Worm (Caenorhabditis elegans) whole organism, mixed stage, embryonic: ENCODE measurements around the gene T21H3.1.

ENCODE experiments used
- M03D4.4 ChIP-seq: sonication (generic microtip); optimal IDR thresholded peaks from 2 replicates; lab custom pipeline; 2017; ENCODE audit warnings: mild to moderate bottlenecking, missing genetic modification characterization, missing compliant biosample characterization
- bed-3 ChIP-seq: fragments of 200-800 bp; sonication (Bioruptor generic); optimal IDR thresholded peaks from 3 replicates; lab custom pipeline; 2018; ENCODE audit warnings: mild to moderate bottlenecking, missing genetic modification characterization, moderate library complexity, missing compliant biosample characterization
- blmp-1 ChIP-seq: fragments of 150-350 bp; optimal IDR thresholded peaks from 2 replicates; lab custom pipeline; 2014; ENCODE audit warnings: missing biosample characterization, missing genetic modification characterization
- ceh-39 ChIP-seq: fragments of 150-350 bp; optimal IDR thresholded peaks from 2 replicates; lab custom pipeline; 2014; ENCODE audit warnings: missing biosample characterization, missing genetic modification characterization
- ceh-43 ChIP-seq: fragments of 200-800 bp; sonication (Bioruptor generic); optimal IDR thresholded peaks from 2 replicates; lab custom pipeline; 2018; ENCODE audit warnings: mild to moderate bottlenecking, missing genetic modification characterization, moderate library complexity, missing compliant biosample characterization
- ceh-83 ChIP-seq: fragments of 200-800 bp; sonication (Bioruptor generic); optimal IDR thresholded peaks from 2 replicates; lab custom pipeline; 2018; ENCODE audit warnings: mild to moderate bottlenecking, missing genetic modification characterization, missing compliant biosample characterization
- ces-1 ChIP-seq: fragments of 150-350 bp; optimal IDR thresholded peaks from 2 replicates; lab custom pipeline; 2014; ENCODE audit warnings: missing biosample characterization, missing genetic modification reagents, missing genetic modification characterization
- cnd-1 ChIP-seq: fragments of 200-800 bp; sonication (Bioruptor generic); optimal IDR thresholded peaks from 2 replicates; lab custom pipeline; 2018; ENCODE audit warnings: mild to moderate bottlenecking, missing genetic modification characterization, missing compliant biosample characterization
- drap-1 ChIP-seq: fragments of 200-800 bp; sonication (Bioruptor generic); optimal IDR thresholded peaks from 3 replicates; lab custom pipeline; 2018; ENCODE audit warnings: mild to moderate bottlenecking, missing genetic modification characterization, missing compliant biosample characterization
- elt-1 ChIP-seq: sonication (generic microtip); optimal IDR thresholded peaks from 2 replicates; lab custom pipeline; 2017; ENCODE audit warnings: missing genetic modification characterization, mild to moderate bottlenecking, missing compliant biosample characterization, antibody characterized with exemption, moderate library complexity, borderline replicate concordance; ENCODE audit not compliant: insufficient read depth
- elt-3 ChIP-seq: fragments of 150-350 bp; optimal IDR thresholded peaks from 2 replicates; lab custom pipeline; 2014; ENCODE audit warnings: missing biosample characterization, missing genetic modification characterization
- flh-1 ChIP-seq: fragments of 200-800 bp; sonication (Bioruptor generic); optimal IDR thresholded peaks from 2 replicates; lab custom pipeline; 2018; ENCODE audit warnings: mild to moderate bottlenecking, missing genetic modification characterization, moderate library complexity, missing compliant biosample characterization
- hlh-1 ChIP-seq: fragments of 150-350 bp; optimal IDR thresholded peaks from 2 replicates; lab custom pipeline; 2014; ENCODE audit warnings: missing biosample characterization, missing genetic modification reagents, missing genetic modification characterization
- lin-13 ChIP-seq: fragments of 150-350 bp; optimal IDR thresholded peaks from 2 replicates; lab custom pipeline; 2014; ENCODE audit warnings: missing biosample characterization, missing genetic modification characterization
- lsy-2 ChIP-seq: fragments of 150-350 bp; optimal IDR thresholded peaks from 2 replicates; lab custom pipeline; 2014; ENCODE audit warnings: missing biosample characterization, missing genetic modification characterization
- mab-5 ChIP-seq: fragments of 150-350 bp; optimal IDR thresholded peaks from 2 replicates; lab custom pipeline; 2014; ENCODE audit warnings: missing biosample characterization, missing genetic modification characterization
- mep-1 ChIP-seq: fragments of 150-350 bp; optimal IDR thresholded peaks from 2 replicates; lab custom pipeline; 2017; ENCODE audit warnings: missing biosample characterization, missing genetic modification reagents, missing genetic modification characterization, inconsistent platforms
- mls-2 ChIP-seq: sonication (generic microtip); optimal IDR thresholded peaks from 2 replicates; lab custom pipeline; 2016; ENCODE audit warnings: mild to moderate bottlenecking, missing genetic modification characterization, moderate library complexity, missing compliant biosample characterization
- nhr-12 ChIP-seq: fragments of 150-350 bp; optimal IDR thresholded peaks from 2 replicates; lab custom pipeline; 2014; ENCODE audit warnings: missing biosample characterization, missing genetic modification characterization
- nhr-2 ChIP-seq: fragments of 150-350 bp; optimal IDR thresholded peaks from 2 replicates; lab custom pipeline; 2014; ENCODE audit warnings: missing biosample characterization, missing genetic modification characterization
- nhr-237 ChIP-seq: fragments of 150-350 bp; optimal IDR thresholded peaks from 2 replicates; lab custom pipeline; 2014; ENCODE audit warnings: missing biosample characterization, missing genetic modification characterization
- nhr-28 ChIP-seq: fragments of 150-350 bp; optimal IDR thresholded peaks from 2 replicates; lab custom pipeline; 2014; ENCODE audit warnings: missing biosample characterization, missing genetic modification characterization
- nhr-76 ChIP-seq: sonication (generic microtip); optimal IDR thresholded peaks from 2 replicates; lab custom pipeline; 2017; ENCODE audit warnings: missing biosample characterization, missing genetic modification characterization
- pha-4 ChIP-seq: fragments of 150-350 bp; optimal IDR thresholded peaks from 2 replicates; lab custom pipeline; 2018; ENCODE audit warnings: missing biosample characterization, missing genetic modification reagents, missing genetic modification characterization
- sem-2 ChIP-seq: fragments of 200-800 bp; sonication (Bioruptor generic); optimal IDR thresholded peaks from 2 replicates; lab custom pipeline; 2018; ENCODE audit warnings: mild to moderate bottlenecking, missing genetic modification characterization, missing compliant biosample characterization
- snpc-4 ChIP-seq: fragments of 150-350 bp; optimal IDR thresholded peaks from 2 replicates; lab custom pipeline; 2014; ENCODE audit warnings: missing biosample characterization, missing genetic modification characterization
- sptf-1 ChIP-seq: sonication (generic microtip); optimal IDR thresholded peaks from 2 replicates; lab custom pipeline; 2017; ENCODE audit warnings: mild to moderate bottlenecking, missing genetic modification characterization, moderate library complexity, missing compliant biosample characterization
- tbx-8 ChIP-seq: fragments of 200-800 bp; sonication (Bioruptor generic); optimal IDR thresholded peaks from 2 replicates; lab custom pipeline; 2018; ENCODE audit warnings: mild to moderate bottlenecking, missing genetic modification characterization, moderate library complexity, missing compliant biosample characterization
- unc-120 ChIP-seq: sonication (generic microtip); optimal IDR thresholded peaks from 2 replicates; lab custom pipeline; 2017; ENCODE audit warnings: missing genetic modification characterization, missing compliant biosample characterization; ENCODE audit not compliant: poor library complexity, severe bottlenecking
- unc-39 ChIP-seq: fragments of 150-350 bp; optimal IDR thresholded peaks from 2 replicates; lab custom pipeline; 2014; ENCODE audit warnings: missing biosample characterization, missing genetic modification characterization
- unc-62 ChIP-seq: fragments of 150-350 bp; optimal IDR thresholded peaks from 2 replicates; lab custom pipeline; 2014; ENCODE audit warnings: missing biosample characterization, missing genetic modification reagents, missing genetic modification characterization
- zip-8 ChIP-seq: fragments of 150-350 bp; optimal IDR thresholded peaks from 2 replicates; lab custom pipeline; 2014; ENCODE audit warnings: missing biosample characterization, missing genetic modification characterization

The T21H3.1 gene

DNA sequence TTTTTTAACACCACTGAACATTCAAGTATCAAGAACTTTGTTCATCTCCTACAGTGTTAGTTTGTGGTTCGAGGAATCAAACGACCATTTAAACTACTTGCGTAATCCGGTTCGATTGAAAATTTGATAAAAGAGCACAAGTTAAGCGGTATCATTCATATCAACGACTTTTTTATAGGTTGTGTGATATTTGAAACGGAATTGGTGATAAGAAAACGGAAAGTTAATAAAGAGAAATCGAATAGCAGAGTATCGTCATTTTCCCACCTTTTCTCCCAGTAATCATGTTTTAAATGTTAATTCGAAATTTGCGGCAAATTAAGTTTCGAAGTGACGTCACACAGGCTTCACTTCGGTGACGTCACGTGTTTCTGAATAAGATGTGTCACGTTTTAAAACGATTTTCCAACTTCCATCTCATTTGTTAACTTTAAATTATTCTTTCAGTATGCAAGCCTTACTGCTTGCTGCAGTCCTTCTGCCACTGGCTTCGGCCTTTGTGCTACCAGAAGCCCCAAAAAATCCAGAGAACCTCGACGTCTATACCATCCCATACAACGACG is at the start of gene T21H3.1:
T21H3.1 (plus strand) TSS at position 448 of the 563 bp plus-strand sequence.
- TF ChIP-seq elt-3 (tag; lab: Kevin White, UChicago) (no peak), zip-8 (tag; lab: Kevin White, UChicago) (peak; percentile 45), lin-13 (tag; lab: Kevin White, UChicago) (no peak)

ce11 chrV:1131880-1132623 is 44.5 kb upstream of the T21H3.1 start, which contains the start of gene W07B8.4:
Gene W07B8.4 (minus strand): TSS chrV:1131930.
- no peak for TF ChIP-seq mls-2 (tag; lab: Kevin White, UChicago)
- TF ChIP-seq mab-5 = no peak
- TF ChIP-seq nhr-2 (tag; lab: Kevin White, UChicago) = no peak
- no peak for TF ChIP-seq sem-2
- no peak for TF ChIP-seq drap-1 (GFP tag; lab: Kevin White, UChicago)
- TF ChIP-seq ceh-39 = no peak
- no peak for TF ChIP-seq pha-4 (tag; lab: Kevin White, UChicago)
- TF ChIP-seq sptf-1 (tag; lab: Kevin White, UChicago) = no peak
- TF ChIP-seq elt-1 = no peak
- TF ChIP-seq hlh-1 (tag; lab: Kevin White, UChicago) = no peak
- no peak for TF ChIP-seq blmp-1 (tag; lab: Kevin White, UChicago)
- TF ChIP-seq ceh-43 (GFP tag; lab: Kevin White, UChicago) = no peak
- TF ChIP-seq ces-1 = no peak
- no peak for TF ChIP-seq ceh-83 (GFP tag; lab: Kevin White, UChicago)
- no peak for TF ChIP-seq unc-62
- no peak for TF ChIP-seq bed-3 (GFP tag; lab: Kevin White, UChicago)
- TF ChIP-seq zip-8 (tag; lab: Kevin White, UChicago) = no peak
- no peak for TF ChIP-seq unc-120 (tag; lab: Kevin White, UChicago)
- TF ChIP-seq, all 35 proteins: peak for 0

DNA sequence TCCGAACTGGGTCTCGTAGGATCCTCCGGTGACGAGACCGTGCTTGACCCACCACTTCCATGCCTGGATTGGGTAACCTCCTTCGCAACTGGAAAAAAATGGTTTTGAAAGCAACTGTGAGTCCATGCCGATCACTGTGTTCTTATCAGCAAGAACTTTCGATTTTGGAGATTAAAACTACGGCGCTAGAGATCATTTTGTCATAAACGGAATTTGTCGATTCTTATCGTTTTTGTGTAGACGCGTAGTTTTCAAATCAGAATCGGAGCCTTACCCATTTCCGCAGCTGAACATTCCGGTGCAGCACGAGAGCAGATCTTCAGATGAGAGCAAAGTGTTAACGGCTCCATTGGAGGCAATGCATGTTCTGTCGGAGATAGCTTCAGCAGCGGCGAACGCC is 43.3 kb upstream of the T21H3.1 start:
- TF ChIP-seq mab-5 = no peak
- no peak for TF ChIP-seq tbx-8 (GFP tag; lab: Kevin White, UChicago)
- TF ChIP-seq sem-2 = no peak
- TF ChIP-seq nhr-2 (tag; lab: Kevin White, UChicago) = no peak
- TF ChIP-seq pha-4 (tag; lab: Kevin White, UChicago) = no peak
- no peak for TF ChIP-seq nhr-28 (tag; lab: Kevin White, UChicago)
- no peak for TF ChIP-seq blmp-1 (tag; lab: Kevin White, UChicago)
- TF ChIP-seq drap-1 (GFP tag; lab: Kevin White, UChicago) = no peak
- no peak for TF ChIP-seq nhr-12 (tag; lab: Kevin White, UChicago)
- TF ChIP-seq, all 35 proteins: peak for 0

DNA sequence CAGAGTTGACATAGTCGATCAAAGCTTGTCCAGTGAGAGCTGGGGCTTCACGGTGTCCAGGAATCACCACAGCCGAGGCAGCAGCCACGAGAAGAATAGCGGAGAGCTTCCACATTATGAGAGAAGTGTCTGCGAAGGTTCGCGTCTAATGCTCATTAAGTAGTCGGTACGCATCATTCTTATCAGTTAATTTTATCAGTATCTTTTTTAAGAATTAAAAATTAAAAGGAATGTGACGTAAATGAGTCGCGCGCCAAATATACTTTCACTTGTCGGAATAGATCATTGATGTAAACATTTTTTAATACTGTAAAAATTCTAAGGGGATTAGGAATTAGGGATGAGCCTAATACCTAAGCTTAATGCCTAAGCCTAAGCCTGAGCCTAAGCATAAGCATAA is 42.7 kb upstream of the T21H3.1 start, which contains the start of gene cpr-5:
cpr-5 (minus strand) TSS at position 197 of the 400 bp plus-strand sequence.
- no peak for TF ChIP-seq ceh-39
- no peak for TF ChIP-seq hlh-1 (tag; lab: Kevin White, UChicago)
- TF ChIP-seq elt-3 (tag; lab: Kevin White, UChicago) = no peak
- TF ChIP-seq nhr-237 (tag; lab: Kevin White, UChicago) = no peak
- no peak for TF ChIP-seq ceh-83 (GFP tag; lab: Kevin White, UChicago)
- TF ChIP-seq mls-2 (tag; lab: Kevin White, UChicago) = no peak
- no peak for TF ChIP-seq ceh-43 (GFP tag; lab: Kevin White, UChicago)
- TF ChIP-seq drap-1 (GFP tag; lab: Kevin White, UChicago) = no peak
- no peak for TF ChIP-seq elt-1
- no peak for TF ChIP-seq cnd-1 (tag; lab: Kevin White, UChicago)
- no peak for TF ChIP-seq tbx-8 (GFP tag; lab: Kevin White, UChicago)
- no peak for TF ChIP-seq lsy-2 (tag; lab: Kevin White, UChicago)
- TF ChIP-seq nhr-76 (tag; lab: Kevin White, UChicago) = no peak
- TF ChIP-seq mab-5 = no peak
- TF ChIP-seq mep-1 (tag; lab: Kevin White, UChicago) = no peak
- TF ChIP-seq unc-39 (tag; lab: Kevin White, UChicago) = no peak
- no peak for TF ChIP-seq unc-120 (tag; lab: Kevin White, UChicago)

ce11 chrV:1134302-1134701 is 42.2 kb upstream of the T21H3.1 start, which contains the start of gene cpr-8:
Gene cpr-8 (plus strand): TSS chrV:1134602.
- TF ChIP-seq tbx-8 (GFP tag; lab: Kevin White, UChicago) = no peak
- TF ChIP-seq nhr-28 (tag; lab: Kevin White, UChicago) = no peak
- TF ChIP-seq lin-13 (tag; lab: Kevin White, UChicago) = no peak
- TF ChIP-seq cnd-1 (tag; lab: Kevin White, UChicago) = no peak
- TF ChIP-seq unc-120 (tag; lab: Kevin White, UChicago) = no peak
- no peak for TF ChIP-seq nhr-12 (tag; lab: Kevin White, UChicago)
- no peak for TF ChIP-seq unc-62
- TF ChIP-seq bed-3 (GFP tag; lab: Kevin White, UChicago) = no peak
- no peak for TF ChIP-seq hlh-1 (tag; lab: Kevin White, UChicago)
- TF ChIP-seq unc-39 (tag; lab: Kevin White, UChicago) = no peak
- TF ChIP-seq M03D4.4 (tag; lab: Kevin White, UChicago) = no peak
- TF ChIP-seq snpc-4 (tag; lab: Kevin White, UChicago) = no peak
- TF ChIP-seq ceh-39 = no peak
- no peak for TF ChIP-seq ceh-43 (GFP tag; lab: Kevin White, UChicago)
- TF ChIP-seq nhr-2 (tag; lab: Kevin White, UChicago) = no peak
- no peak for TF ChIP-seq blmp-1 (tag; lab: Kevin White, UChicago)
- TF ChIP-seq flh-1 = no peak
- TF ChIP-seq elt-3 (tag; lab: Kevin White, UChicago) = no peak
- TF ChIP-seq ceh-83 (GFP tag; lab: Kevin White, UChicago) = no peak
- no peak for TF ChIP-seq pha-4 (tag; lab: Kevin White, UChicago)
- TF ChIP-seq, all 35 proteins: peak for 0
